Fruit fly (Drosophila melanogaster): ENCODE results near the gene tin.

The tin gene

DNA sequence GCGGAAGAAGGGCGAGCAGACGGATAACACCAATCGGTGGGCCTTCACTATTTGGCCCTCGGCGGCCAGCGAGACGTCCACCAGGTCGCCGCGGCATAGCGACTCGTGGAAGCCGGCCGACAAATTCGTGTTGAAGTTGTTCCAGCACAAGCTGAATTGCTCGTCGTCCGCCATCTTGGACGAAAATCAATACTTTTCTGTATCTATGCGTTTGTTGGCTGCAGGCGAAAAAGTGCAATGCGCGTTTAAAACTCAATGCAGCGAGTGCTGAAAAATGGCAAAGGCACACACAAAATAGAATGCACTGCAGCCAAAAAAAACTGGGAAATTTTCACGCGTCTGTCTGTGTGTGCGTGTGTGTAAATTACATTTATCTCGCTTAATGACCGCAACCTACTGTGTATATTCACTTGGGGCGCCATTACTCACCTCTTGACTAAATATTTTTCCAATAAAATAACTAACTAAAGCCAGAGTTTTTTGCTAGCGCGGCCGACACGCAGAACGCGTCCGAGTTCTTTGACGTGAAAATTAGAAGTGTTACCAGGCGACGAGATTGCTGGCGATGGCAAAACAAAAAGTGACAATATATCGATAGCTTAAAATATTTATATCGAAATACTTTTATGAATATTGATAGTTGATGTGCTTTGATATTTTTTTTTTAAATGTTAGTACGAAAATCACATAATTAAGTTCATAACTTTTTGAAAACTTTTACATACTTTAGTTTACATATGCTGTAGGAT is 1.7 kb upstream of the tin start (continued):
- TF ChIP-seq scrt (GFP tag; optimal IDR thresholded peaks at IDR 0.05), result no peak
- no peak for TF ChIP-seq CG16815 (GFP tag; optimal IDR thresholded peaks at IDR 0.05)
- TF ChIP-seq gsb-n (tag; optimal IDR thresholded peaks at IDR 0.05), result no peak
- TF ChIP-seq Ptx1 (GFP tag; IDR thresholded peaks at IDR 0.05), result no peak
- no peak for TF ChIP-seq vfl (GFP tag; optimal IDR thresholded peaks at IDR 0.05)
- no peak for TF ChIP-seq CG31224 (GFP tag; IDR thresholded peaks at IDR 0.05)
- no peak for TF ChIP-seq tin (GFP tag; optimal IDR thresholded peaks at IDR 0.05)
- TF ChIP-seq lov (optimal IDR thresholded peaks at IDR 0.05), result no peak
- 0 out of 3 replicates have a peak, but pooled peaks have one; percentile 11 for TF ChIP-seq lov (GFP tag; IDR thresholded peaks at IDR 0.05)
- TF ChIP-seq CG2875 (GFP tag; optimal IDR thresholded peaks at IDR 0.05), result no peak
- no peak for TF ChIP-seq CHES-1-like (GFP tag; optimal IDR thresholded peaks at IDR 0.05)
- TF ChIP-seq Nf-YB (GFP tag; optimal IDR thresholded peaks at IDR 0.05), result peak; percentile 71
- no peak for TF ChIP-seq CG8388 (GFP tag; optimal IDR thresholded peaks at IDR 0.05)
- TF ChIP-seq Scr (GFP tag; IDR thresholded peaks at IDR 0.05; ENCODE audit: partially characterized antibody), result peak; percentile 89
- TF ChIP-seq CG13287 (GFP tag; IDR thresholded peaks at IDR 0.05; ENCODE audit: partially characterized antibody), result peak; percentile 88
- peak; percentile 11 for TF ChIP-seq CG2202 (tag; optimal IDR thresholded peaks at IDR 0.05)
- TF ChIP-seq Nf-YA (GFP tag; IDR thresholded peaks at IDR 0.05), result no peak
- no peak for TF ChIP-seq CG3838 (GFP tag; optimal IDR thresholded peaks at IDR 0.05)
- TF ChIP-seq wek (GFP tag; optimal IDR thresholded peaks at IDR 0.05), result no peak
- TF ChIP-seq br (optimal IDR thresholded peaks at IDR 0.05), result no peak
- TF ChIP-seq Rfx (GFP tag; IDR thresholded peaks at IDR 0.05), result peak; percentile 44
- no peak for TF ChIP-seq eyg (GFP tag; optimal IDR thresholded peaks at IDR 0.05)
- TF ChIP-seq oc (tag; optimal IDR thresholded peaks at IDR 0.05), result no peak
- TF ChIP-seq BtbVII (GFP tag; optimal IDR thresholded peaks at IDR 0.05), result no peak
- TF ChIP-seq h (optimal IDR thresholded peaks at IDR 0.05), result no peak
- no peak for TF ChIP-seq CG4360 (GFP tag; IDR thresholded peaks at IDR 0.05)
- no peak for TF ChIP-seq Mad (GFP tag; optimal IDR thresholded peaks at IDR 0.05)
- TF ChIP-seq CG12299 (tag; optimal IDR thresholded peaks at IDR 0.05), result peak; percentile 30
- peak; percentile 47 for TF ChIP-seq CG12659 (GFP tag; optimal IDR thresholded peaks at IDR 0.05)
- no peak for TF ChIP-seq schlank (tag; optimal IDR thresholded peaks at IDR 0.05)
- TF ChIP-seq pnt (GFP tag; optimal IDR thresholded peaks at IDR 0.05), result no peak
- TF ChIP-seq CG18262 (tag; optimal IDR thresholded peaks at IDR 0.05), result no peak
- TF ChIP-seq CG10431 (GFP tag; optimal IDR thresholded peaks at IDR 0.05), result no peak
- TF ChIP-seq trem (tag; optimal IDR thresholded peaks at IDR 0.05), result peak; percentile 5
- TF ChIP-seq Vsx1 (GFP tag; optimal IDR thresholded peaks at IDR 0.05), result no peak
- TF ChIP-seq chinmo (GFP tag; IDR thresholded peaks at IDR 0.05; ENCODE audit: partially characterized antibody), result peak; percentile 74; the same call in 3 of the 4 replicates
- no peak for TF ChIP-seq CG3407 (GFP tag; optimal IDR thresholded peaks at IDR 0.05)
- TF ChIP-seq CG16863 (GFP tag; optimal IDR thresholded peaks at IDR 0.05), result no peak
- TF ChIP-seq lmd (GFP tag; IDR thresholded peaks at IDR 0.05), result no peak
- TF ChIP-seq CG4707 (GFP tag; optimal IDR thresholded peaks at IDR 0.05), result no peak
- peak; percentile 39 for TF ChIP-seq Dek (tag; optimal IDR thresholded peaks at IDR 0.05)
- TF ChIP-seq CG3995 (GFP tag; optimal IDR thresholded peaks at IDR 0.05), result peak; percentile 99
- peak in 1 of 2 experiments; percentile 15 for TF ChIP-seq Pdp1 (GFP tag; optimal IDR thresholded peaks at IDR 0.05)
- TF ChIP-seq grn (GFP tag; optimal IDR thresholded peaks at IDR 0.05), result no peak
- TF ChIP-seq ato (GFP tag; IDR thresholded peaks at IDR 0.05; ENCODE audit: partially characterized antibody), result peak; percentile 72
- no peak for TF ChIP-seq CG7839 (tag; optimal IDR thresholded peaks at IDR 0.05)
- no peak for TF ChIP-seq CG1024 (GFP tag; IDR thresholded peaks at IDR 0.05)
- no peak for TF ChIP-seq gce (GFP tag; IDR thresholded peaks at IDR 0.05)
- TF ChIP-seq nerfin-2 (GFP tag; IDR thresholded peaks at IDR 0.05; ENCODE audit: partially characterized antibody), result peak; percentile 59; the same call in 1 of the 2 replicates
- peak; percentile 86 for TF ChIP-seq sna (GFP tag; IDR thresholded peaks at IDR 0.05; ENCODE audit: partially characterized antibody)

Data from whole organism, embryonic.